Comparison of ENCODE assay signal across 4 fruit fly cellular contexts in genomic region chr3L:18029546-18030300, dm6.
A peak's percentile ranks its signal among the peaks of the same experiment; 100 is the strongest.
TF ChIP-seq lines count a peak whose summit lies in the region.

No protein-coding gene starts in this region.

TF ChIP-seq in whole organism, adult, 20 proteins besides CTCF, POLR2A, EP300 and RAD21 (continued from another document):
- TF ChIP-seq Mnt (GFP tag; optimal IDR thresholded peaks at IDR 0.05; lab: Kevin White, UChicago): peak; percentile 4
- TF ChIP-seq CG7101 (tag; optimal IDR thresholded peaks at IDR 0.05; lab: Kevin White, UChicago): peak; percentile 47

TF ChIP-seq in whole organism, embryonic, 481 proteins besides CTCF, POLR2A, EP300 and RAD21 (continued from another document and continues in another):
- no peak for TF ChIP-seq gfzf (GFP tag; optimal IDR thresholded peaks at IDR 0.05; lab: Kevin White, UChicago)
- TF ChIP-seq CG5245 (GFP tag; optimal IDR thresholded peaks at IDR 0.05; lab: Kevin White, UChicago): peak; percentile 74
- TF ChIP-seq CG3281 (GFP tag; optimal IDR thresholded peaks at IDR 0.05; lab: Kevin White, UChicago): peak; percentile 45
- TF ChIP-seq toy (GFP tag; IDR thresholded peaks at IDR 0.05; lab: Robert Waterston, UW): peak; percentile 32; the same call in 1 of the 2 replicates
- peak; percentile 78 for TF ChIP-seq CG17328 (GFP tag; IDR thresholded peaks at IDR 0.05; lab: Robert Waterston, UW)
- TF ChIP-seq CG3838 (GFP tag; optimal IDR thresholded peaks at IDR 0.05; lab: Kevin White, UChicago): peak; percentile 66
- peak; percentile 94 for TF ChIP-seq oc (tag; optimal IDR thresholded peaks at IDR 0.05; lab: Kevin White, UChicago)
- no peak for TF ChIP-seq CG32772 (GFP tag; IDR thresholded peaks at IDR 0.05; lab: Robert Waterston, UW)
- peak; percentile 64 for TF ChIP-seq Atf3 (GFP tag; optimal IDR thresholded peaks at IDR 0.05; lab: Kevin White, UChicago)
- no peak for TF ChIP-seq Dip2 (GFP tag; IDR thresholded peaks at IDR 0.05; lab: Robert Waterston, UW)
- peak; percentile 86 for TF ChIP-seq Asciz (GFP tag; optimal IDR thresholded peaks at IDR 0.05; lab: Kevin White, UChicago)
- peak; percentile 69 for TF ChIP-seq Mes4 (GFP tag; optimal IDR thresholded peaks at IDR 0.05; lab: Kevin White, UChicago)
- no peak for TF ChIP-seq D19B (GFP tag; optimal IDR thresholded peaks at IDR 0.05; lab: Kevin White, UChicago)
- peak; percentile 21 for TF ChIP-seq corto (GFP tag; optimal IDR thresholded peaks at IDR 0.05; lab: Kevin White, UChicago)
- peak; percentile 74 for TF ChIP-seq CG9727 (GFP tag; optimal IDR thresholded peaks at IDR 0.05; lab: Kevin White, UChicago)
- TF ChIP-seq Mrtf (GFP tag; IDR thresholded peaks at IDR 0.05; lab: Robert Waterston, UW): peak; percentile 58; the same call in 2 of the 3 replicates
- peak; percentile 30 for TF ChIP-seq CG12104 (GFP tag; optimal IDR thresholded peaks at IDR 0.05; lab: Kevin White, UChicago)
- peak; percentile 91 for TF ChIP-seq ERR (GFP tag; optimal IDR thresholded peaks at IDR 0.05; lab: Kevin White, UChicago)
- peak; percentile 85 for TF ChIP-seq CG3407 (GFP tag; optimal IDR thresholded peaks at IDR 0.05; lab: Kevin White, UChicago)
- TF ChIP-seq kah (GFP tag; optimal IDR thresholded peaks at IDR 0.05; lab: Kevin White, UChicago): peak; percentile 47
- TF ChIP-seq CG14860 (GFP tag; IDR thresholded peaks at IDR 0.05; lab: Robert Waterston, UW; ENCODE audit: partially characterized antibody): no peak
- peak; percentile 82 for TF ChIP-seq caup (GFP tag; optimal IDR thresholded peaks at IDR 0.05; lab: Kevin White, UChicago; ENCODE audit: severe bottlenecking)
- peak; percentile 73 for TF ChIP-seq CG1792 (GFP tag; optimal IDR thresholded peaks at IDR 0.05; lab: Kevin White, UChicago)
- TF ChIP-seq Hand (GFP tag; optimal IDR thresholded peaks at IDR 0.05; lab: Kevin White, UChicago): peak; percentile 41
- no peak for TF ChIP-seq ato (GFP tag; IDR thresholded peaks at IDR 0.05; lab: Robert Waterston, UW; ENCODE audit: partially characterized antibody)
- no peak for TF ChIP-seq CG1832 (GFP tag; optimal IDR thresholded peaks at IDR 0.05; lab: Kevin White, UChicago)
- TF ChIP-seq CG32767 (GFP tag; IDR thresholded peaks at IDR 0.05; lab: Robert Waterston, UW): peak; percentile 87
- peak; percentile 56 for TF ChIP-seq CG1647 (GFP tag; optimal IDR thresholded peaks at IDR 0.05; lab: Kevin White, UChicago)
- no peak for TF ChIP-seq Tbp (GFP tag; optimal IDR thresholded peaks at IDR 0.05; lab: Kevin White, UChicago)
- peak; percentile 16 for TF ChIP-seq az2 (GFP tag; optimal IDR thresholded peaks at IDR 0.05; lab: Kevin White, UChicago)
- peak; percentile 98 for TF ChIP-seq Med (GFP tag; lab: Kevin White, UChicago)
- TF ChIP-seq unpg (GFP tag; optimal IDR thresholded peaks at IDR 0.05; lab: Kevin White, UChicago): peak; percentile 66
- peak; percentile 96 for TF ChIP-seq kni (GFP tag; optimal IDR thresholded peaks at IDR 0.05; lab: Kevin White, UChicago)
- TF ChIP-seq stwl (tag; optimal IDR thresholded peaks at IDR 0.05; lab: Kevin White, UChicago): peak; percentile 34
- peak; percentile 35 for TF ChIP-seq TFAM (GFP tag; optimal IDR thresholded peaks at IDR 0.05; lab: Kevin White, UChicago)
- no peak for TF ChIP-seq Neu2 (GFP tag; optimal IDR thresholded peaks at IDR 0.05; lab: Kevin White, UChicago; ENCODE audit: borderline replicate concordance)
- peak; percentile 63 to 66 for TF ChIP-seq chif (GFP tag; optimal IDR thresholded peaks at IDR 0.05; lab: Kevin White, UChicago)
- TF ChIP-seq H2.0 (GFP tag; IDR thresholded peaks at IDR 0.05; lab: Robert Waterston, UW): peak; percentile 52
- TF ChIP-seq Chrac-16 (GFP tag; optimal IDR thresholded peaks at IDR 0.05; lab: Kevin White, UChicago): no peak
- TF ChIP-seq CG17385 (GFP tag; optimal IDR thresholded peaks at IDR 0.05; lab: Kevin White, UChicago): peak; percentile 48
- TF ChIP-seq sna (GFP tag; IDR thresholded peaks at IDR 0.05; lab: Robert Waterston, UW; ENCODE audit: partially characterized antibody): peak; percentile 37; the same call in 1 of the 2 replicates
- TF ChIP-seq CG10959 (GFP tag; IDR thresholded peaks at IDR 0.05; lab: Robert Waterston, UW): peak; percentile 39; the same call in 1 of the 2 replicates

TF ChIP-seq in whole organism, prepupa, 60 proteins besides CTCF, POLR2A, EP300 and RAD21 (continued from another document):
- TF ChIP-seq CG6854 (GFP tag; optimal IDR thresholded peaks at IDR 0.05; lab: Kevin White, UChicago) (no peak), CG3032 (tag; optimal IDR thresholded peaks at IDR 0.05; lab: Kevin White, UChicago) (no peak), CG31627 (GFP tag; optimal IDR thresholded peaks at IDR 0.05; lab: Kevin White, UChicago) (no peak), Sox102F (GFP tag; optimal IDR thresholded peaks at IDR 0.05; lab: Kevin White, UChicago) (peak; percentile 4), Eip78C (GFP tag; lab: Kevin White, UChicago) (peak; percentile 73), cyc (GFP tag; optimal IDR thresholded peaks at IDR 0.05; lab: Kevin White, UChicago) (no peak), fkh (GFP tag; optimal IDR thresholded peaks at IDR 0.05; lab: Kevin White, UChicago) (peak; percentile 99), CG3919 (GFP tag; optimal IDR thresholded peaks at IDR 0.05; lab: Kevin White, UChicago) (peak; percentile 37), dsx (GFP tag; optimal IDR thresholded peaks at IDR 0.05; lab: Kevin White, UChicago; ENCODE audit: poor library complexity, severe bottlenecking) (peak; percentile 29), Hr39 (GFP tag; optimal IDR thresholded peaks at IDR 0.05; lab: Kevin White, UChicago) (peak; percentile 32), CG11294 (GFP tag; IDR thresholded peaks at IDR 0.05; lab: Robert Waterston, UW) (no peak), ss (GFP tag; optimal IDR thresholded peaks at IDR 0.05; lab: Kevin White, UChicago) (peak in 1 of 2 experiments; percentile 47), achi (GFP tag; optimal IDR thresholded peaks at IDR 0.05; lab: Kevin White, UChicago) (no peak), Lpt (GFP tag; optimal IDR thresholded peaks at IDR 0.05; lab: Kevin White, UChicago) (peak; percentile 1), CG32006 (GFP tag; optimal IDR thresholded peaks at IDR 0.05; lab: Kevin White, UChicago) (no peak), Eip75B (GFP tag; optimal IDR thresholded peaks at IDR 0.05; lab: Kevin White, UChicago) (peak; percentile 89), topi (GFP tag; optimal IDR thresholded peaks at IDR 0.05; lab: Kevin White, UChicago) (no peak), CG11902 (GFP tag; optimal IDR thresholded peaks at IDR 0.05; lab: Kevin White, UChicago) (no peak), CG16779 (tag; optimal IDR thresholded peaks at IDR 0.05; lab: Kevin White, UChicago) (no peak), CG7368 (GFP tag; optimal IDR thresholded peaks at IDR 0.05; lab: Kevin White, UChicago) (no peak), Sox15 (GFP tag; optimal IDR thresholded peaks at IDR 0.05; lab: Kevin White, UChicago) (no peak), Hr38 (GFP tag; optimal IDR thresholded peaks at IDR 0.05; lab: Kevin White, UChicago) (no peak)

TF ChIP-seq in whole organism, wandering third instar larva, 38 proteins besides CTCF, POLR2A, EP300 and RAD21 (continued from another document):
- TF ChIP-seq CG32264 (GFP tag; optimal IDR thresholded peaks at IDR 0.05; lab: Kevin White, UChicago): no peak
- TF ChIP-seq tai (GFP tag; optimal IDR thresholded peaks at IDR 0.05; lab: Kevin White, UChicago): peak; percentile 71
- peak; percentile 33 for TF ChIP-seq brk (GFP tag; optimal IDR thresholded peaks at IDR 0.05; lab: Kevin White, UChicago)
- TF ChIP-seq Rel (GFP tag; optimal IDR thresholded peaks at IDR 0.05; lab: Kevin White, UChicago): peak; percentile 62
- peak; percentile 53 for TF ChIP-seq Rel (tag; optimal IDR thresholded peaks at IDR 0.05; lab: Kevin White, UChicago)
- TF ChIP-seq sage (GFP tag; optimal IDR thresholded peaks at IDR 0.05; lab: Kevin White, UChicago): peak; percentile 65
- TF ChIP-seq Hr83 (GFP tag; optimal IDR thresholded peaks at IDR 0.05; lab: Kevin White, UChicago; ENCODE audit: poor library complexity, severe bottlenecking): peak; percentile 70
